Worm (Caenorhabditis elegans): ENCODE results near the gene cutl-11.

The cutl-11 gene

ce11 chrX:11621997-11622396 lies 28.7 kb downstream of the cutl-11 start, which contains the start of gene sto-3:
Gene sto-3 (minus strand): TSS chrX:11622097.
- TF ChIP-seq sptf-1 (tag; optimal IDR thresholded peaks at IDR 0.05) (no peak), pha-4 (tag; optimal IDR thresholded peaks at IDR 0.05) (no peak), lsy-2 (tag; optimal IDR thresholded peaks at IDR 0.05) (no peak), ceh-39 (tag; optimal IDR thresholded peaks at IDR 0.05) (no peak), ztf-11 (tag; optimal IDR thresholded peaks at IDR 0.05) (no peak), elt-3 (tag; optimal IDR thresholded peaks at IDR 0.05) (no peak), ces-1 (GFP tag; optimal IDR thresholded peaks at IDR 0.05) (no peak), elt-1 (tag; optimal IDR thresholded peaks at IDR 0.05; ENCODE audit: borderline replicate concordance, insufficient read depth) (no peak), lin-13 (tag; optimal IDR thresholded peaks at IDR 0.05) (no peak), drap-1 (GFP tag; optimal IDR thresholded peaks at IDR 0.05) (no peak), nhr-28 (tag; optimal IDR thresholded peaks at IDR 0.05) (no peak), mab-5 (tag; optimal IDR thresholded peaks at IDR 0.05) (no peak), tbx-8 (GFP tag; optimal IDR thresholded peaks at IDR 0.05) (no peak), unc-39 (tag; optimal IDR thresholded peaks at IDR 0.05) (no peak), nhr-76 (tag; optimal IDR thresholded peaks at IDR 0.05) (no peak), lin-32 (GFP tag; optimal IDR thresholded peaks at IDR 0.05) (no peak), nhr-237 (tag; optimal IDR thresholded peaks at IDR 0.05) (no peak), ham-2 (GFP tag; optimal IDR thresholded peaks at IDR 0.05) (no peak), flh-1 (GFP tag; optimal IDR thresholded peaks at IDR 0.05) (no peak)

- TF ChIP-seq unc-120 (tag; optimal IDR thresholded peaks at IDR 0.05; ENCODE audit: poor library complexity, severe bottlenecking) (no peak), elt-3 (tag; optimal IDR thresholded peaks at IDR 0.05) (no peak), ces-1 (GFP tag; optimal IDR thresholded peaks at IDR 0.05) (no peak), cnd-1 (tag; optimal IDR thresholded peaks at IDR 0.05) (no peak)
These were observed 33.3 kb downstream of the cutl-11 start, which contains the start of gene F52D10.4 for ce11 chrX:11617387-11617786. Gene F52D10.4 (plus strand): TSS chrX:11617470.

- no peak for TF ChIP-seq unc-120 (tag; optimal IDR thresholded peaks at IDR 0.05; ENCODE audit: poor library complexity, severe bottlenecking)
- TF ChIP-seq blmp-1 (tag; optimal IDR thresholded peaks at IDR 0.05): no peak
- peak; percentile 72 for TF ChIP-seq elt-1 (tag; optimal IDR thresholded peaks at IDR 0.05; ENCODE audit: borderline replicate concordance, insufficient read depth)
- peak; percentile 96 for TF ChIP-seq ces-1 (GFP tag; optimal IDR thresholded peaks at IDR 0.05)
- TF ChIP-seq unc-39 (tag; optimal IDR thresholded peaks at IDR 0.05): no peak
- no peak for TF ChIP-seq nhr-2 (tag; optimal IDR thresholded peaks at IDR 0.05)
- no peak for TF ChIP-seq tbx-8 (GFP tag; optimal IDR thresholded peaks at IDR 0.05)
- no peak for TF ChIP-seq ceh-39 (tag; optimal IDR thresholded peaks at IDR 0.05)
- TF ChIP-seq cnd-1 (tag; optimal IDR thresholded peaks at IDR 0.05): no peak
- TF ChIP-seq zip-8 (tag; optimal IDR thresholded peaks at IDR 0.05): no peak
- TF ChIP-seq nhr-237 (tag; optimal IDR thresholded peaks at IDR 0.05): no peak
- no peak for TF ChIP-seq hlh-1 (tag; optimal IDR thresholded peaks at IDR 0.05)
- no peak for TF ChIP-seq M03D4.4 (tag; optimal IDR thresholded peaks at IDR 0.05)
- TF ChIP-seq bed-3 (GFP tag; optimal IDR thresholded peaks at IDR 0.05): no peak
- no peak for TF ChIP-seq drap-1 (GFP tag; optimal IDR thresholded peaks at IDR 0.05)
- TF ChIP-seq mab-5 (tag; optimal IDR thresholded peaks at IDR 0.05): no peak
- peak; percentile 84 for TF ChIP-seq ham-2 (GFP tag; optimal IDR thresholded peaks at IDR 0.05)
- TF ChIP-seq snpc-4 (tag; optimal IDR thresholded peaks at IDR 0.05): no peak
- no peak for TF ChIP-seq lin-32 (GFP tag; optimal IDR thresholded peaks at IDR 0.05)
- no peak for TF ChIP-seq nhr-28 (tag; optimal IDR thresholded peaks at IDR 0.05)
- no peak for TF ChIP-seq nhr-12 (tag; optimal IDR thresholded peaks at IDR 0.05)
- TF ChIP-seq mep-1 (tag; optimal IDR thresholded peaks at IDR 0.05): peak; percentile 15
- TF ChIP-seq elt-3 (tag; optimal IDR thresholded peaks at IDR 0.05): no peak
- peak; percentile 77 for TF ChIP-seq unc-62 (GFP tag; optimal IDR thresholded peaks at IDR 0.05)
These were observed 42.4 kb downstream of the cutl-11 start for ce11 chrX:11608110-11608759.

ce11 chrX:11607500-11607823 lies 43.2 kb downstream of the cutl-11 start:
- no peak for TF ChIP-seq unc-120 (tag; optimal IDR thresholded peaks at IDR 0.05; ENCODE audit: poor library complexity, severe bottlenecking)
- TF ChIP-seq ces-1 (GFP tag; optimal IDR thresholded peaks at IDR 0.05): peak; percentile 67

- TF ChIP-seq unc-39 (tag; optimal IDR thresholded peaks at IDR 0.05) (no peak), snpc-4 (tag; optimal IDR thresholded peaks at IDR 0.05) (no peak), unc-120 (tag; optimal IDR thresholded peaks at IDR 0.05; ENCODE audit: poor library complexity, severe bottlenecking) (peak; percentile 52), lin-32 (GFP tag; optimal IDR thresholded peaks at IDR 0.05) (no peak), elt-1 (tag; optimal IDR thresholded peaks at IDR 0.05; ENCODE audit: borderline replicate concordance, insufficient read depth) (peak; percentile 55), hlh-1 (tag; optimal IDR thresholded peaks at IDR 0.05) (peak; percentile 30), M03D4.4 (tag; optimal IDR thresholded peaks at IDR 0.05) (peak; percentile 19), unc-62 (GFP tag; optimal IDR thresholded peaks at IDR 0.05) (peak; percentile 33)
These were observed 43.7 kb downstream of the cutl-11 start for ce11 chrX:11606815-11607499.

Data from whole organism, mixed stage, embryonic.